Fruit fly (Drosophila melanogaster): ENCODE data around the gene cyc.
A peak's percentile ranks its signal among the peaks of the same experiment; 100 is the strongest.

dm6 chr3L:19793438-19793998 is 22.2 kb downstream of the cyc start, which contains the start of the genes CG42637, Gyc76C and SREBP:
- TF ChIP-seq CTCF (optimal IDR thresholded peaks at IDR 0.05) = peak; percentile 19 to 55
- no peak for TF ChIP-seq CG8478 (optimal IDR thresholded peaks at IDR 0.05)

Measured in S2 (cell line).